Worm (Caenorhabditis elegans): ENCODE results near the gene exc-5.

exc-5 gene

ce11 chrIV:8813614-8814013, at the start of gene exc-5:
Gene exc-5 (minus strand): TSS chrIV:8813670.
- TF ChIP-seq unc-55 (GFP tag; optimal IDR thresholded peaks at IDR 0.05): peak; percentile 75
- TF ChIP-seq pat-9 (tag; optimal IDR thresholded peaks at IDR 0.05): no peak

- TF ChIP-seq ceh-19 (GFP tag; optimal IDR thresholded peaks at IDR 0.05) (no peak), hlh-30 (tag; optimal IDR thresholded peaks at IDR 0.05; ENCODE audit: insufficient read depth) (no peak), unc-3 (GFP tag; conservative IDR thresholded peaks at IDR 0.05) (no peak), unc-3 (tag; optimal IDR thresholded peaks at IDR 0.05) (no peak), dve-1 (tag; optimal IDR thresholded peaks at IDR 0.05) (no peak), ceh-2 (tag; optimal IDR thresholded peaks at IDR 0.05) (no peak), T23F11.4 (GFP tag; optimal IDR thresholded peaks at IDR 0.05) (no peak), Y22D7AL.16 (tag; optimal IDR thresholded peaks at IDR 0.05) (no peak), C38D4.7 (GFP tag; optimal IDR thresholded peaks at IDR 0.05) (no peak), F13H6.1 (tag; optimal IDR thresholded peaks at IDR 0.05) (no peak)
Observed at ce11 chrIV:8855963-8856362, 42.5 kb upstream of the exc-5 start, which contains the start of gene T11B7.5. Gene T11B7.5 (minus strand): TSS chrIV:8856063.

DNA sequence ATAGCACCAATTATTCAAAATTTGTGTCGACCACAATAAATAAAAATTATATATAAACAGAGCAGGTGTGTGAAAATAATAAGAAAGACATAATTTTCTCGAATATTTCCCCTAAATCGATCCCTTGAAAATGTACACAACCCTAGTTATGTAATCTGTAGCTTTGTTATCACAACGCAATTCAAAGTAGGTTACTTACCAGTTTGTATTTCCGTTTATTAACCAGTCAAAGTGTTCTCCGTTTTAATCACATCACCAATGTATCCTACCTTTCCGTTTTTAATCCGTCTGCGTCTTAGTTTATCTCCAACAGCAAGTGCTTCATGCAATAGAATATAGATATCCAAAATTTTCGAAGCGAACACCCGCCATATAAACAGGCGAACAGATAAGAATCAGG, 39.8 kb upstream of the exc-5 start:
- TF ChIP-seq ceh-6 (GFP tag; optimal IDR thresholded peaks at IDR 0.05): no peak
- TF ChIP-seq fkh-6 (tag; optimal IDR thresholded peaks at IDR 0.05): no peak
- TF ChIP-seq pat-9 (tag; optimal IDR thresholded peaks at IDR 0.05): no peak
- TF ChIP-seq ttx-3 (tag; optimal IDR thresholded peaks at IDR 0.05): no peak
- TF ChIP-seq lim-6 (tag; optimal IDR thresholded peaks at IDR 0.05): no peak
- TF ChIP-seq unc-86 (tag; optimal IDR thresholded peaks at IDR 0.05): no peak
- TF ChIP-seq nhr-232 (tag; optimal IDR thresholded peaks at IDR 0.05): no peak

ce11 chrIV:8852194-8852593, 38.7 kb upstream of the exc-5 start, which contains the start of gene alp-1:
Gene alp-1 (plus strand): TSS chrIV:8852494.
- no peak for TF ChIP-seq fkh-6 (tag; optimal IDR thresholded peaks at IDR 0.05)
- no peak for TF ChIP-seq rnt-1 (tag; optimal IDR thresholded peaks at IDR 0.05)
- no peak for TF ChIP-seq ceh-48 (tag; optimal IDR thresholded peaks at IDR 0.05)
- no peak for TF ChIP-seq che-1 (tag; optimal IDR thresholded peaks at IDR 0.05)
- no peak for TF ChIP-seq unc-55 (GFP tag; optimal IDR thresholded peaks at IDR 0.05)
- TF ChIP-seq dve-1 (tag; optimal IDR thresholded peaks at IDR 0.05): no peak
- TF ChIP-seq ceh-2 (tag; optimal IDR thresholded peaks at IDR 0.05): no peak
- no peak for TF ChIP-seq pha-2 (tag; optimal IDR thresholded peaks at IDR 0.05)
- no peak for TF ChIP-seq hlh-30 (tag; optimal IDR thresholded peaks at IDR 0.05; ENCODE audit: insufficient read depth)
- no peak for TF ChIP-seq syd-9 (tag; optimal IDR thresholded peaks at IDR 0.05)
- TF ChIP-seq pha-4 (tag; optimal IDR thresholded peaks at IDR 0.05): no peak
- TF ChIP-seq lim-6 (tag; optimal IDR thresholded peaks at IDR 0.05): no peak
- TF ChIP-seq ama-1 (optimal IDR thresholded peaks at IDR 0.05): no peak
- no peak for TF ChIP-seq odd-2 (tag; optimal IDR thresholded peaks at IDR 0.05)
- no peak for TF ChIP-seq ets-4 (tag; optimal IDR thresholded peaks at IDR 0.05)
- no peak for TF ChIP-seq nfya-1 (tag; optimal IDR thresholded peaks at IDR 0.05)
- no peak for TF ChIP-seq sox-4 (tag; optimal IDR thresholded peaks at IDR 0.05)
- TF ChIP-seq T23F11.4 (GFP tag; optimal IDR thresholded peaks at IDR 0.05): no peak
- no peak for TF ChIP-seq tbx-2 (tag; optimal IDR thresholded peaks at IDR 0.05)

DNA sequence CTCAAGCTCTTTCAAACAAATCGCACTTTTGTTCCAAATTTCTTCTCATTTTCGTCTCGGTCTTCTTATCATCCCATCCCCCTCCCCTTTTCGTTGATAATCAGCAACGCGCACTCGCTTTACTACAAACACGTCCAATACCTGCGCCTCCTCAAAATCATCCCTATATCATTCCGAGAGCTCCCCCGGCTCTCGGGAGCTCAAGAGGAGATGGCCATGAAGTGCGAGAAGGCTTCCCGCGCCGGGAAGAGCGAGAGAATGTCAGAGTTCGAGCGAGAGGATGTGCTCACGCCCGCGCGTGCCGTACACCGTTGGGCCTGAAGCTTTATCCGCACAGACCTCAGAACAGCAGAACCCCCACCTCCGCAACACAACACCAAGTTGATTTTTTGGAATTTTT, 37.3 kb upstream of the exc-5 start:
- TF ChIP-seq nfya-1 (tag; optimal IDR thresholded peaks at IDR 0.05) (no peak), nhr-232 (tag; optimal IDR thresholded peaks at IDR 0.05) (no peak), ceh-18 (tag; optimal IDR thresholded peaks at IDR 0.05) (peak; percentile 75), tbx-2 (tag; optimal IDR thresholded peaks at IDR 0.05) (peak; percentile 24), rnt-1 (tag; optimal IDR thresholded peaks at IDR 0.05) (peak; percentile 5), eyg-1 (tag; optimal IDR thresholded peaks at IDR 0.05) (no peak)

DNA sequence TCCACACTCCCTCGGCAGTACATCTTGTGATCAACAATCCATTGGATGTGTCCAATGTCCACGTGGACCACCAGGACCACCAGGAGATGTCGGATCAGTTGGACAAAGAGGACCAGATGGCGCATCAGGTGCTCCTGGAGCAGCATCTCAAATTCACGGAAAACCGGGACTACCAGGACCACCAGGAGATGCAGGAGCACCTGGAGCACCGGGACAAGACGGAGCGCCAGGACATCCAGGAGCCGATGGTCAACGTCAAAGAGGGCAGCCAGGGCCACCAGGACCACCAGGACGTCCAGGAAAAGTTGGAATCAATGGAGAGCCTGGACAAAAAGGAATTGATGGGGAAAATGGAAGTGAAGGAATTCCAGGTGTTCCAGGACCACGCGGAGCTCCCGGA, 35.5 kb upstream of the exc-5 start:
- TF ChIP-seq tbx-2 (tag; optimal IDR thresholded peaks at IDR 0.05) (no peak), elt-2 (tag; optimal IDR thresholded peaks at IDR 0.05) (no peak), ahr-1 (tag; optimal IDR thresholded peaks at IDR 0.05) (no peak), rnt-1 (tag; optimal IDR thresholded peaks at IDR 0.05) (no peak), ceh-22 (tag; optimal IDR thresholded peaks at IDR 0.05) (no peak), fkh-10 (GFP tag; optimal IDR thresholded peaks at IDR 0.05) (no peak), T23F11.4 (GFP tag; optimal IDR thresholded peaks at IDR 0.05) (no peak), fax-1 (tag; optimal IDR thresholded peaks at IDR 0.05) (no peak), lim-6 (tag; optimal IDR thresholded peaks at IDR 0.05) (no peak), ceh-14 (tag; optimal IDR thresholded peaks at IDR 0.05) (no peak), ceh-9 (tag; optimal IDR thresholded peaks at IDR 0.05) (no peak), gmeb-2 (tag; optimal IDR thresholded peaks at IDR 0.05) (no peak), Y22D7AL.16 (tag; optimal IDR thresholded peaks at IDR 0.05) (no peak), ceh-30 (tag; optimal IDR thresholded peaks at IDR 0.05) (no peak), unc-42 (tag; optimal IDR thresholded peaks at IDR 0.05) (no peak), sox-4 (tag; optimal IDR thresholded peaks at IDR 0.05) (no peak), F13H6.1 (tag; optimal IDR thresholded peaks at IDR 0.05) (no peak), nhr-232 (tag; optimal IDR thresholded peaks at IDR 0.05) (no peak)

Data from whole organism, late embryonic.